Worm (Caenorhabditis elegans) whole organism, midembryonic: ENCODE data around the gene F36A4.3.

Source experiments
- T22C8.4 ChIP-seq: fragments of 200-800 bp; sonication (Bioruptor generic); IDR thresholded peaks from 2 replicates; pipeline ENCODE4 v1.3.6; 2022; ENCODE audit warnings: missing genetic modification characterization, missing compliant biosample characterization
- cog-1 ChIP-seq: sonication (generic microtip); optimal IDR thresholded peaks from 2 replicates; lab custom pipeline; 2016; ENCODE audit warnings: missing genetic modification characterization, missing compliant biosample characterization
- flt-1 ChIP-seq: fragments of 200-800 bp; sonication (Bioruptor generic); IDR thresholded peaks from 2 replicates; pipeline ENCODE4 v1.3.6; 2022; ENCODE audit warnings: missing genetic modification characterization, missing compliant biosample characterization
- klf-2 ChIP-seq: fragments of 200-800 bp; sonication (Bioruptor generic); conservative IDR thresholded peaks from 2 replicates; pipeline ENCODE4 v1.3.6; 2022; ENCODE audit warnings: missing genetic modification reagents, missing genetic modification characterization, missing compliant biosample characterization
- med-1 ChIP-seq: sonication (generic microtip); optimal IDR thresholded peaks from 2 replicates; lab custom pipeline; 2017; ENCODE audit warnings: missing genetic modification characterization, mild to moderate bottlenecking, missing compliant biosample characterization, antibody characterized with exemption, missing genetic modification reagents; ENCODE audit not compliant: insufficient read depth
- ref-1 ChIP-seq: fragments of 200-800 bp; sonication (Bioruptor generic); conservative IDR thresholded peaks from 2 replicates; pipeline ENCODE4 v1.3.6; 2022; ENCODE audit warnings: missing genetic modification reagents, missing genetic modification characterization, missing compliant biosample characterization
- tab-1 ChIP-seq: fragments of 200-800 bp; sonication (Bioruptor generic); IDR thresholded peaks from 2 replicates; pipeline ENCODE4 v1.3.6; 2022; ENCODE audit warnings: missing genetic modification characterization, missing compliant biosample characterization
- ztf-23 ChIP-seq: fragments of 200-800 bp; sonication (Bioruptor generic); IDR thresholded peaks from 2 replicates; pipeline ENCODE4 v1.3.6; 2022; ENCODE audit warnings: missing genetic modification reagents, missing genetic modification characterization, missing compliant biosample characterization
- ztf-29 ChIP-seq: fragments of 200-800 bp; sonication (Bioruptor generic); IDR thresholded peaks from 2 replicates; pipeline ENCODE4 v1.3.6; 2022; ENCODE audit warnings: missing genetic modification reagents, missing genetic modification characterization, missing compliant biosample characterization

Gene F36A4.3

DNA sequence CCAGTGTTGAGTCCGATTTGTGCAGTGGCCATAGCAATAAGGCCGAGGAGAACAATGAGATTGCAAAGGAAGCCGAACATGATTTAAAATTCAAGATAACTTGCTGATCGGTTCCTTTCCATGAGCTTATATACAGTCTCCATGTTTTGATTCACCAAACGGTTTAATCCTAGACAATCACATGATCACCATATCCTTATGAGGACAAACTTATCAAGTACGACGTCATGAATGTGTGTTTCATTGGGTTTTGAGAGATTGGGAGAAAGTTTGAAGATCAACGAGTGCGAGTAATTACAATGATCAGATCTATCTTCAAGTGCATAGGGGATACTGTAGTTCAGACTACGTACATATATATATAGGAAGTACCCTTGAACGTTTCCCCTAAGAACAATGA lies 21.1 kb downstream of the F36A4.3 start, which contains the start of gene dct-7:
Gene dct-7, minus strand, starts transcription at position 101 of the 400 bp plus-strand sequence.
- TF ChIP-seq ztf-23 (no peak), tab-1 (GFP tag; lab: Robert Waterston, UW) (no peak), ztf-29 (GFP tag; lab: Robert Waterston, UW) (no peak), T22C8.4 (GFP tag; lab: Robert Waterston, UW) (no peak)

ce11 chrIV:4291174-4291573 lies 21.8 kb downstream of the F36A4.3 start, which contains the start of gene F15E6.4:
F15E6.4 (plus strand) TSS chrIV:4291474.
- TF ChIP-seq klf-2 (GFP tag; lab: Robert Waterston, UW) = no peak
- no peak for TF ChIP-seq ztf-29 (GFP tag; lab: Robert Waterston, UW)

DNA sequence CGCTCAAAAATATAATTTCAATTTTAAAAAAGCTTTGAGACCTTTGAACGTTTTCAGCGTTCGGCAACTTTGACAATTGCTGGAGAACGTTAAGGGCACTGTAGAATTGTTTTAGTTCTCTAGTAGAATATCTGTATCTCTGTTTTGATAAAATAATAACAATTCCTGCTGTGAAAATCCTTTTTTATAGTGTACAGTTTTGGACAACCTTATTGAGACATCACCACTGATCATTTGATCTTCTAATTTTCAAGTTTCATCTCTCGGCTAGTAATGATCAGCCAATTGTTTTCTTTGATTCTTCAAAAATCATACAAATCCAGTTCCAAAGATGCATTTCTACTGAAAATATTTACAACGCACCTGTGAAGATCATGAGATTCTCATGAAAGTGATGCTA lies 23.2 kb downstream of the F36A4.3 start, which contains the start of gene F15E6.10:
Gene F15E6.10, plus strand, starts transcription at position 301 of the 400 bp plus-strand sequence.
- TF ChIP-seq ztf-23 (no peak), ztf-29 (GFP tag; lab: Robert Waterston, UW) (no peak), med-1 (GFP tag; lab: Kevin White, UChicago) (no peak), T22C8.4 (GFP tag; lab: Robert Waterston, UW) (no peak), flt-1 (no peak), cog-1 (tag; lab: Kevin White, UChicago) (no peak), tab-1 (GFP tag; lab: Robert Waterston, UW) (no peak), ref-1 (GFP tag; lab: Robert Waterston, UW) (no peak), klf-2 (GFP tag; lab: Robert Waterston, UW) (no peak)

- TF ChIP-seq flt-1 (no peak), ref-1 (GFP tag; lab: Robert Waterston, UW) (no peak), ztf-23 (no peak), cog-1 (tag; lab: Kevin White, UChicago) (no peak), klf-2 (GFP tag; lab: Robert Waterston, UW) (no peak), ztf-29 (GFP tag; lab: Robert Waterston, UW) (no peak), T22C8.4 (GFP tag; lab: Robert Waterston, UW) (no peak), tab-1 (GFP tag; lab: Robert Waterston, UW) (no peak), med-1 (GFP tag; lab: Kevin White, UChicago) (no peak)
These were observed 25.1 kb downstream of the F36A4.3 start, which contains the start of gene F15E6.3 for ce11 chrIV:4294552-4294951. F15E6.3 (plus strand) TSS chrIV:4294895.

DNA sequence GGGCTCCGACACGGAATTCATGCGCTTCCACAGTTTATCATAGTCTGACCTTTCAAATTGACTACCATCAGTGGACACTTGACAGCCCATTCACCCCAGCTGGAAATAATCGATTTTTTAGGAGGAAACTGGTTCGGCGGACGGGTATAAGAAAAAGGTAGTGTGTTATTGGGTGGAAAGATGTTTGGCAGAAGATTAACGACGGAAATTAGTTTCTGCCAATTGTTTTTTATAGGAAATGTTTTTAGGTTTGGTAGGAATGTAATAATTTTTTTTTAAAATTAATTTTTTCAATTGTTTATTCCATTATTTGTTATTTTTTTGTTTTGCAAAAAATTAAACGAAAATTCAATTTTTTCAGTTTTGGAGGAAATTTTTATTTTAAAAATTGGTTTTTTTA lies 29.6 kb downstream of the F36A4.3 start, which contains the start of gene F15E6.9:
Gene F15E6.9, minus strand, starts transcription at position 101 of the 400 bp plus-strand sequence.
- no peak for TF ChIP-seq med-1 (GFP tag; lab: Kevin White, UChicago)
- TF ChIP-seq flt-1 = no peak
- TF ChIP-seq ztf-23 = no peak
- TF ChIP-seq klf-2 (GFP tag; lab: Robert Waterston, UW) = no peak
- no peak for TF ChIP-seq ztf-29 (GFP tag; lab: Robert Waterston, UW)
- no peak for TF ChIP-seq T22C8.4 (GFP tag; lab: Robert Waterston, UW)
- no peak for TF ChIP-seq cog-1 (tag; lab: Kevin White, UChicago)
- TF ChIP-seq tab-1 (GFP tag; lab: Robert Waterston, UW) = no peak
- TF ChIP-seq ref-1 (GFP tag; lab: Robert Waterston, UW) = no peak

ce11 chrIV:4299994-4300393 lies 30.6 kb downstream of the F36A4.3 start:
- TF ChIP-seq cog-1 (tag; lab: Kevin White, UChicago) (no peak), tab-1 (GFP tag; lab: Robert Waterston, UW) (no peak), T22C8.4 (GFP tag; lab: Robert Waterston, UW) (no peak), ztf-23 (no peak), med-1 (GFP tag; lab: Kevin White, UChicago) (no peak), klf-2 (GFP tag; lab: Robert Waterston, UW) (no peak), ref-1 (GFP tag; lab: Robert Waterston, UW) (no peak), ztf-29 (GFP tag; lab: Robert Waterston, UW) (no peak)

- TF ChIP-seq ztf-23 (no peak), flt-1 (no peak), med-1 (GFP tag; lab: Kevin White, UChicago) (no peak), tab-1 (GFP tag; lab: Robert Waterston, UW) (peak; percentile 41; the same call in 1 of the 2 replicates), ztf-29 (GFP tag; lab: Robert Waterston, UW) (no peak)
These were observed 31.8 kb downstream of the F36A4.3 start, which contains the start of gene lgc-22 for ce11 chrIV:4301202-4301601. lgc-22 (plus strand) TSS chrIV:4301306.

DNA sequence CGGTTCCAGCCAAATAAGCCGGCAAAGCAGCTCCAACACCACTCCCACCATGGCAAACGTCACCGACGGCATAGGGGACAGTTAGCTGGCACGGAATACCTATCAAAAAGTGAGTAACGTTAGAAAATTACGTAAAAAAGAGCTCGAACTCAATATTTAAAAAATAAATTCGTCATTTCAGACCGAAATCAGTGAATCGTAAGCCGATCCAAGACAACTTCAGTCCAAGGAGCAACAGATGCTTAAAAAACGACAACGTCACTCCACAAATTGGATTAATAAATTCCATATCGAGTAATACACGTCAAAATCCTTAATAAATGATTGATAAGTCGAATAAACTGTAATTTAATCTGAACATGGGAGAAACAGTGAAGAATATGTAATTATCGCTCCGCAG lies 36.9 kb downstream of the F36A4.3 start:
- TF ChIP-seq ztf-29 (GFP tag; lab: Robert Waterston, UW) (no peak), med-1 (GFP tag; lab: Kevin White, UChicago) (no peak), ref-1 (GFP tag; lab: Robert Waterston, UW) (no peak), T22C8.4 (GFP tag; lab: Robert Waterston, UW) (no peak), klf-2 (GFP tag; lab: Robert Waterston, UW) (no peak)

DNA sequence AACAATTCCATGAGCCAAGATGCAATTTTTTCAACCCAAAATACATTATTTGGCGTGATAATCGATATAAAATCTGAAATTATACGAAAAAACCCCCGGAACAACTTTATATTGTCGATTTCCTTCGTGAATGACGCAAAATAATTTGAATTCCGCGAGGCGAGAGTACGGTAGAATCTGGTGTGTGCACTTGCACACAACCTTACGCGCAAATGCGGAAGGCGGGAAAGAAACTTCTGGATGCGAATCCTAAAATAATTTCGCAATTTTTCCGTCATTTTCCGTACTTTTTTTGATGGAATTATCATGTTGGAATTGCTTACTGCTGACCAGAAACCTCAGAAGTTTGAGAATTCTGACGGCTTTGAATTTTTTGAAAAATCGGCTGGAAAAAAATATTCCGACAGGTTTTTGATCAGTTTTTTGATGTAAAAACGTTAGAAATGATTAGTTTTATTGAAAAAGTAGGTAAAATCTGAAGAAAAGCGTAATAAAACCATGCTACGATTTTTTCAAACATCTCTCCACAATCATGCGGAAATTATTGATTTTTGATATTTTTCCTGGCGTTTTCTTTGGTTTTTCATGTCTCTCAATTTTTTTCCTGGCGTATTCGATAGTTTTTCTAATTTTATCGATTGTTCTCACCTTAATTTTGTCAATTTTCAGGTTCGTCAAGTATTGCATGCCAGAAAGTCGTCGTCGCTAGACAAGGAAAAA lies 38.0 kb downstream of the F36A4.3 start, which contains the start of gene set-9:
Gene set-9, plus strand, starts transcription at position 670 of the 720 bp plus-strand sequence.
- TF ChIP-seq flt-1 (no peak), klf-2 (GFP tag; lab: Robert Waterston, UW) (no peak), ztf-29 (GFP tag; lab: Robert Waterston, UW) (no peak), ref-1 (GFP tag; lab: Robert Waterston, UW) (no peak), T22C8.4 (GFP tag; lab: Robert Waterston, UW) (no peak), tab-1 (GFP tag; lab: Robert Waterston, UW) (no peak), ztf-23 (no peak), med-1 (GFP tag; lab: Kevin White, UChicago) (no peak), cog-1 (tag; lab: Kevin White, UChicago) (no peak)
